Fruit fly (Drosophila melanogaster): ENCODE data around the gene CG1142.

CG1142 gene

DNA sequence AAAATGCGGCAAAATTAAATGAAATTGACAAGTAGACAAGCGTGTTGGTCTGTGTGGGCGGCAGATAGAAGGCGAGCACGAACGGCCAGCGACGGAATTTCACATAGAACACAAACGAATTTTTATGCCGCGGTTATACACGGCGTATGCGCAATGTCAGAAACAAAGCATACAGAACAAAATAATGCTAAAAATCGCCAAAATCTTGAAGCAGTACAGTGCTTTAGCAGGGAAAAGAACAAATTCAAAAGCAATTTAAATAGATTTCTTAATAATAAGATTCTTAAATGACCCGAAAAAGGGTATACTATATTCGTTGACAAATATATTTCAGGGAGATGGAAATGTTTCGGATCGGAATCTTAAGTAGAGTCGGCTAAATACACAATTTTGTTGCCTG, 26.9 kb upstream of the CG1142 start:
- TF ChIP-seq pan (optimal IDR thresholded peaks at IDR 0.05) (no peak), Dll (optimal IDR thresholded peaks at IDR 0.05) (no peak), psq (optimal IDR thresholded peaks at IDR 0.05) (no peak), usp (GFP tag; optimal IDR thresholded peaks at IDR 0.05) (no peak), CG8478 (optimal IDR thresholded peaks at IDR 0.05) (no peak), EcR (GFP tag; optimal IDR thresholded peaks at IDR 0.05) (no peak)

DNA sequence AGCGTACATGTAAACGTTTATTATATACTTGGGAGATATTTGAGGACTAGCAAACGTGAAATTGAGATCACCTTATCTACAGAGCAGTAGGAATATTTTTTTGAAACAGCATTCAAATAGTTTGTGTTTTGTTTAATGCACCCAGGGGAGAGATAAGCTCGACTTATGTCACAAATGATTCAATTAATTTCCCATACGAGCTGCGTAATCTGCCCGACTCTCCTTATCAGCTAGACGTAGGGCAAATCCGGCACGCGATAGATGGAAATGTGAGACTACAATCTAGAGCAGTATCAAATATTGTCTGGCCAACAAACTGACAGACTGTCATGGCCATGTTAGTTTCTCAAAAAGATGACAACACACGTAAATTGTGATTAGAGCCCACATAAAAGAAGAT, 25.9 kb upstream of the CG1142 start:
- TF ChIP-seq psq (optimal IDR thresholded peaks at IDR 0.05) = no peak
- TF ChIP-seq CG8478 (optimal IDR thresholded peaks at IDR 0.05) = no peak

- no peak for TF ChIP-seq Dll (optimal IDR thresholded peaks at IDR 0.05)
- no peak for TF ChIP-seq psq (optimal IDR thresholded peaks at IDR 0.05)
- no peak for TF ChIP-seq CG8478 (optimal IDR thresholded peaks at IDR 0.05)
- TF ChIP-seq EcR (GFP tag; optimal IDR thresholded peaks at IDR 0.05) = no peak
- no peak for TF ChIP-seq usp (GFP tag; optimal IDR thresholded peaks at IDR 0.05)
- TF ChIP-seq pan (optimal IDR thresholded peaks at IDR 0.05) = no peak
Measured at dm6 chr3R:7497488-7497887, 23.9 kb upstream of the CG1142 start.

dm6 chr3R:7493745-7494144, 20.2 kb upstream of the CG1142 start, which contains the start of gene alpha-Est10:
Gene alpha-Est10, minus strand, starts transcription at chr3R:7493845.
- no peak for TF ChIP-seq usp (GFP tag; optimal IDR thresholded peaks at IDR 0.05)
- TF ChIP-seq psq (optimal IDR thresholded peaks at IDR 0.05) = no peak
- TF ChIP-seq pan (optimal IDR thresholded peaks at IDR 0.05) = no peak
- no peak for TF ChIP-seq CG8478 (optimal IDR thresholded peaks at IDR 0.05)
- TF ChIP-seq Dll (optimal IDR thresholded peaks at IDR 0.05) = no peak
- TF ChIP-seq EcR (GFP tag; optimal IDR thresholded peaks at IDR 0.05) = no peak

- TF ChIP-seq CG8478 (optimal IDR thresholded peaks at IDR 0.05) (no peak), pan (optimal IDR thresholded peaks at IDR 0.05) (no peak)
Measured at dm6 chr3R:7493171-7493570, 19.6 kb upstream of the CG1142 start, which contains the start of gene CG42656. Gene CG42656, minus strand, starts transcription at chr3R:7493271.

- no peak for TF ChIP-seq psq (optimal IDR thresholded peaks at IDR 0.05)
- no peak for TF ChIP-seq usp (GFP tag; optimal IDR thresholded peaks at IDR 0.05)
- TF ChIP-seq EcR (GFP tag; optimal IDR thresholded peaks at IDR 0.05) = no peak
- no peak for TF ChIP-seq CG8478 (optimal IDR thresholded peaks at IDR 0.05)
- peak; percentile 9 for TF ChIP-seq pan (optimal IDR thresholded peaks at IDR 0.05)
Measured at dm6 chr3R:7492099-7492498, 18.5 kb upstream of the CG1142 start.

DNA sequence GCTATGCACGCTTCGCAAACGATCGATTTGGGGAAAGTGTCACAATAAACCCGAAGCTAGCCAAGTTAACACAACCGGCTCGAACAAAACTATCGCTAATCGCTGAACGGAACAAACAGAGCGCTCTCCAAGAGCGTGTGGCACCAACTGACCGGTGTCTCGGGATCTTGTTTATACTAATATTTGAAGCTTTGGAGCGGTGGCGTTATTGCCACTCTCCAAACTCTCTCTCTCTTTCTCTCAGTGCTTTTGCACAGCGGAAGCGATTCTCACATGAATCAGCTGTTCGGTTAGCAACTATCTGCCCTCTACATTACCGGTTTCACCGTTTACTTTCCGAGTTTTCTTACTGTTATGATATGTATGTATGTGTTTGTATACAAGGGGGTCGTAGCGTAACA, 17.9 kb upstream of the CG1142 start:
- TF ChIP-seq EcR (GFP tag; optimal IDR thresholded peaks at IDR 0.05) (peak in 1 of 2 experiments; percentile 17), psq (optimal IDR thresholded peaks at IDR 0.05) (no peak), usp (GFP tag; optimal IDR thresholded peaks at IDR 0.05) (no peak), pan (optimal IDR thresholded peaks at IDR 0.05) (no peak)

DNA sequence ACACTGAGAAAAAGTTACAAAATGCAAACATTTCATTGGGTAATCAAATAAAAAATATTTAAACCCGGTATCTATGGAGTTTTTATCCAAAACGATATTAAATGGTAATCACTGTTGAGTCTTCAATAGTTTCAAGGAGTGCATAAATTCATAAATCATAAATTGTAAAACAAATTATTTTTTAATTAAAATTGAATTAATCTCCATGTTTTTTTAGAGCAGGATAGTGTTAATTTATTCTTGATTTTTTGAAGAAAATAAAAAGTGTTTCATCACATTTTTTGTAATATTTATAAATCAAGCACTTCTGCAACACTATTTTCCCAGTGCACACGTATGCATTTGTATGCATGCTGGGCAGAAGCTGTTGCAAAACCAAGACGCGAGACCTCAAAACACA, 17.3 kb upstream of the CG1142 start:
- TF ChIP-seq Dll (optimal IDR thresholded peaks at IDR 0.05) (no peak), usp (GFP tag; optimal IDR thresholded peaks at IDR 0.05) (no peak), CG8478 (optimal IDR thresholded peaks at IDR 0.05) (no peak), psq (optimal IDR thresholded peaks at IDR 0.05) (no peak), EcR (GFP tag; optimal IDR thresholded peaks at IDR 0.05) (no peak), pan (optimal IDR thresholded peaks at IDR 0.05) (no peak)

dm6 chr3R:7489902-7490301, 16.3 kb upstream of the CG1142 start:
- no peak for TF ChIP-seq pan (optimal IDR thresholded peaks at IDR 0.05)
- TF ChIP-seq CG8478 (optimal IDR thresholded peaks at IDR 0.05) = no peak
- no peak for TF ChIP-seq Dll (optimal IDR thresholded peaks at IDR 0.05)
- no peak for TF ChIP-seq EcR (GFP tag; optimal IDR thresholded peaks at IDR 0.05)
- no peak for TF ChIP-seq psq (optimal IDR thresholded peaks at IDR 0.05)
- no peak for TF ChIP-seq usp (GFP tag; optimal IDR thresholded peaks at IDR 0.05)

DNA sequence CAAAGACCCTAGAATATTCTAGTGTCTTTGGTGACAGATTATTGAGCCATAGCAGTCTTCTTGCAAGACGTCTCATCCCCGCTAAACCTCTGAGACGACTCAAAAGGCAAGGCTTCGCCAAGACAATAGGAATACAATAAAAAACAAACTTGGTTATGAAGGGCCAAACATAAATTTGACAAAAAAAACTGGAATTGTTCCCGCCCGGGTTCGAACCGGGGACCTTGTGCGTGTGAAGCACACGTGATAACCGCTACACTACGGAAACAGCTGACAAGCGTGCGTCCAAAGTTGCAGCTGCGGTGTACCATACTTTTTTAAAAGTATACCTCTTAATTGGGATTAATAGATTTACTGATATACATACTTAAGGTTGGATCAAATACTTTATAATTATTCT, 2.1 kb upstream of the CG1142 start:
- TF ChIP-seq pan (optimal IDR thresholded peaks at IDR 0.05) (no peak), psq (optimal IDR thresholded peaks at IDR 0.05) (no peak), EcR (GFP tag; optimal IDR thresholded peaks at IDR 0.05) (no peak), usp (GFP tag; optimal IDR thresholded peaks at IDR 0.05) (no peak), Dll (optimal IDR thresholded peaks at IDR 0.05) (no peak), CG8478 (optimal IDR thresholded peaks at IDR 0.05) (no peak)

- peak; percentile 74 to 87 for TF ChIP-seq EcR (GFP tag; optimal IDR thresholded peaks at IDR 0.05)
- TF ChIP-seq pan (optimal IDR thresholded peaks at IDR 0.05) = no peak
- TF ChIP-seq usp (GFP tag; optimal IDR thresholded peaks at IDR 0.05) = no peak
Measured at dm6 chr3R:7474616-7475120, 1.1 kb upstream of the CG1142 start.

- TF ChIP-seq psq (optimal IDR thresholded peaks at IDR 0.05) (no peak), usp (GFP tag; optimal IDR thresholded peaks at IDR 0.05) (no peak), pan (optimal IDR thresholded peaks at IDR 0.05) (no peak), Dll (optimal IDR thresholded peaks at IDR 0.05) (no peak), EcR (GFP tag; optimal IDR thresholded peaks at IDR 0.05) (no peak), CG8478 (optimal IDR thresholded peaks at IDR 0.05) (no peak)
Measured at dm6 chr3R:7471894-7472293, 1.7 kb downstream of the CG1142 start.

dm6 chr3R:7441359-7441758, 32.2 kb downstream of the CG1142 start:
- TF ChIP-seq pan (optimal IDR thresholded peaks at IDR 0.05) = no peak
- TF ChIP-seq EcR (GFP tag; optimal IDR thresholded peaks at IDR 0.05) = no peak
- no peak for TF ChIP-seq CG8478 (optimal IDR thresholded peaks at IDR 0.05)
- TF ChIP-seq psq (optimal IDR thresholded peaks at IDR 0.05) = no peak
- TF ChIP-seq Dll (optimal IDR thresholded peaks at IDR 0.05) = no peak
- TF ChIP-seq usp (GFP tag; optimal IDR thresholded peaks at IDR 0.05) = no peak

All from whole organism.